Worm (Caenorhabditis elegans) whole organism, L3 larva: ENCODE measurements around the gene srg-7.
"Not testable (repeated sequence)": the region's sequence is repeated elsewhere in the genome, so short reads cannot be mapped to it uniquely, and the experiment has no call there.

Source experiments
- R02D3.7 ChIP-seq: fragments of 150-350 bp; optimal IDR thresholded peaks from 2 replicates; lab custom pipeline; 2014; ENCODE audit warnings: missing biosample characterization, missing genetic modification characterization
- ZK546.5 ChIP-seq: sonication (generic microtip); optimal IDR thresholded peaks from 2 replicates; lab custom pipeline; 2017; ENCODE audit warnings: missing biosample characterization, missing genetic modification characterization
- aly-2 ChIP-seq: fragments of 150-350 bp; optimal IDR thresholded peaks from 2 replicates; lab custom pipeline; 2014; ENCODE audit warnings: missing biosample characterization, missing genetic modification characterization
- ama-1 ChIP-seq: fragments of 150-350 bp; optimal IDR thresholded peaks from 2 replicates; lab custom pipeline; 2018
- fkh-10 ChIP-seq: sonication (generic microtip); optimal IDR thresholded peaks from 2 replicates; lab custom pipeline; 2017; ENCODE audit warnings: missing biosample characterization, missing genetic modification reagents, missing genetic modification characterization
- fos-1 ChIP-seq: fragments of 150-350 bp; optimal IDR thresholded peaks from 2 replicates; lab custom pipeline; 2014; ENCODE audit warnings: missing biosample characterization, missing genetic modification characterization
- lin-15B ChIP-seq: fragments of 150-350 bp; optimal IDR thresholded peaks from 2 replicates; lab custom pipeline; 2014; ENCODE audit warnings: missing biosample characterization, missing genetic modification characterization
- nhr-11 ChIP-seq: fragments of 150-350 bp; optimal IDR thresholded peaks from 2 replicates; lab custom pipeline; 2014; ENCODE audit warnings: missing biosample characterization, missing genetic modification characterization
- nhr-237 ChIP-seq: fragments of 150-350 bp; optimal IDR thresholded peaks from 2 replicates; lab custom pipeline; 2014; ENCODE audit warnings: missing biosample characterization, missing genetic modification characterization
- nhr-76 ChIP-seq: fragments of 150-350 bp; sonication (generic microtip); optimal IDR thresholded peaks from 5 replicates; lab custom pipeline; 2014; ENCODE audit warnings: missing biosample characterization, missing genetic modification characterization
- skn-1 ChIP-seq: fragments of 150-350 bp; optimal IDR thresholded peaks from 2 replicates; lab custom pipeline; 2014; ENCODE audit warnings: missing biosample characterization, missing genetic modification characterization
- tbx-2 ChIP-seq: sonication (generic microtip); optimal IDR thresholded peaks from 2 replicates; lab custom pipeline; 2016; ENCODE audit warnings: mild to moderate bottlenecking, missing genetic modification characterization, missing compliant biosample characterization
- ztf-11 ChIP-seq: fragments of 150-350 bp; optimal IDR thresholded peaks from 2 replicates; lab custom pipeline; 2014; ENCODE audit warnings: missing biosample characterization, missing genetic modification characterization

DNA sequence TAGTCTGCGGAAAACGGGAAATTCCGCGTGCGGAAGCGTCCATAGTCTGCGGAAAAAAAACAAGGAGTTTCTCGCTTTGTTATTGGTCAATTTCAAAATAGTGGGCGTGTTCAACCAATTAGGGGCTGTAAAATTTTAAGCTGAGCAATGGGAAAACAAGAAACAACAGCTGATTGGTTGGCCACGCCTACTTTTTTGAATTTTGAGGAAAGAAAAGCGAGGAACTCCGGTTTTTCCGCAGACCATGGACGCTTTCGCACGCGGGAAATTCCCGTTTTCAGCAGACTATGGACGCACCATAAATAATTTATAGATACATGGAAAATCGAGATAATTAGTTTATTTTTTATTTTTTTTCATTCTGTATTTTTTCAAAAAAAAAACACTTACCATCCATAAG, 33.7 kb upstream of the srg-7 start:
- TF ChIP-seq ama-1 (lab: Kevin White, UChicago); R02D3.7 (tag; lab: Kevin White, UChicago); nhr-11; nhr-76 (tag; lab: Kevin White, UChicago); fkh-10 (GFP tag; lab: Kevin White, UChicago); ztf-11 (tag; lab: Kevin White, UChicago); fos-1 (tag; lab: Kevin White, UChicago); tbx-2 (tag; lab: Kevin White, UChicago); nhr-237; lin-15B (tag; lab: Kevin White, UChicago); ZK546.5 (tag; lab: Kevin White, UChicago); skn-1 (tag; lab: Kevin White, UChicago); aly-2: not testable (repeated sequence)
